Worm (Caenorhabditis elegans) whole organism, L4/young adult: ENCODE measurements around the gene D2021.4.
"Not testable (repeated sequence)": the region's sequence is repeated elsewhere in the genome, so short reads cannot be mapped to it uniquely, and the experiment has no call there.

Experiments used
- W03F9.2 ChIP-seq: fragments of 150-350 bp; optimal IDR thresholded peaks from 2 replicates; lab custom pipeline; 2014; ENCODE audit warnings: missing biosample characterization, missing genetic modification characterization
- dao-5 ChIP-seq: sonication (generic microtip); optimal IDR thresholded peaks from 2 replicates; lab custom pipeline; 2016; ENCODE audit warnings: missing genotype, missing genetic modification characterization, moderate library complexity, missing compliant biosample characterization
- him-1 ChIP-seq: sonication (generic microtip); optimal IDR thresholded peaks from 2 replicates; lab custom pipeline; 2016; ENCODE audit warnings: missing genotype, missing genetic modification reagents, missing genetic modification characterization, missing compliant biosample characterization

ce11 chrX:8535006-8535405 lies 13.9 kb downstream of the D2021.4 start, which contains the start of gene nspc-1:
- TF ChIP-seq him-1; dao-5 (tag; lab: Kevin White, UChicago); W03F9.2 (tag; lab: Kevin White, UChicago): not testable (repeated sequence)
